Worm (Caenorhabditis elegans) whole organism, young adult: ENCODE measurements around the gene K04F1.9.

Experiments used
- him-1 ChIP-seq: sonication (generic microtip); optimal IDR thresholded peaks from 2 replicates; lab custom pipeline; 2016; ENCODE audit warnings: missing genotype, missing genetic modification reagents, missing genetic modification characterization, missing compliant biosample characterization
- madf-10 ChIP-seq: sonication (generic microtip); optimal IDR thresholded peaks from 2 replicates; lab custom pipeline; 2016; ENCODE audit warnings: mild to moderate bottlenecking, missing genetic modification characterization, missing compliant biosample characterization
- mes-4 ChIP-seq: sonication (generic microtip); optimal IDR thresholded peaks from 2 replicates; lab custom pipeline; 2016; ENCODE audit warnings: missing genotype, missing genetic modification characterization, missing compliant biosample characterization
- rcor-1 ChIP-seq: fragments of 200-800 bp; sonication (Bioruptor generic); IDR thresholded peaks from 2 replicates; pipeline ENCODE4 v1.3.6; 2022; ENCODE audit warnings: missing genetic modification reagents, missing genetic modification characterization, missing compliant biosample characterization

DNA sequence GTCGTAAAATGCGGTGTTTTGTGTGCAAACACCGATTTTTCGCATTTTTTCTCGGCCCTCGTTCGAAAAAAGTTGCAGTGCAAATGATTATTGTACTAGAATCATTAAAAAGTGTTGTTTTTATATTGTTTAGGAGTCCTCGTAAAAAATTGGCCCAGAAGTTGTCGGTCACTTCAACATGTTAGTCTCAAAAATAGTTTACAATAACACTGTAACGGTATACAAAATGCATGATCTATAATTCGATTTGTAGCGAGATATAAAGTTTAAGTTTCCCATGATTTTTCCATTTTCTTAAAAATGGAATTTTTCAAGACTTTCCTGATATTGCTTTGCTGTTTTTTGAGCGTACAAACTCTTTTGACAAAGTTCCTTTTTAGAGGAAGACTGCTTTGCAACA is 1.9 kb downstream of the K04F1.9 start, which contains the start of gene K04F1.8:
- TF ChIP-seq madf-10 (tag; lab: Kevin White, UChicago) (no peak), rcor-1 (no peak), him-1 (tag; lab: Kevin White, UChicago) (no peak), mes-4 (tag; lab: Kevin White, UChicago) (no peak)
